Worm (Caenorhabditis elegans) whole organism, L4 larva: ENCODE measurements around the gene Y75B8A.28.
A peak's percentile ranks its signal among the peaks of the same experiment; 100 is the strongest.

Experiments
- F26F4.8 ChIP-seq: fragments of 200-800 bp; sonication (Bioruptor generic); conservative IDR thresholded peaks from 2 replicates; pipeline ENCODE4 v1.3.6; 2022; ENCODE audit warnings: missing genetic modification characterization, missing compliant biosample characterization
- T26A8.4 ChIP-seq: fragments of 200-800 bp; sonication (Bioruptor generic); IDR thresholded peaks from 2 replicates; pipeline ENCODE4 v1.3.6; 2022; ENCODE audit warnings: missing genetic modification characterization, missing compliant biosample characterization
- Y105C5A.15 ChIP-seq: fragments of 200-800 bp; sonication (Bioruptor generic); IDR thresholded peaks from 2 replicates; pipeline ENCODE4 v1.3.6; 2022; ENCODE audit warnings: missing genetic modification characterization, missing compliant biosample characterization
- Y75B8A.6 ChIP-seq: fragments of 200-800 bp; sonication (Bioruptor generic); IDR thresholded peaks from 2 replicates; pipeline ENCODE4 v1.3.6; 2022; ENCODE audit warnings: missing genetic modification reagents, missing genetic modification characterization, missing compliant biosample characterization
- hlh-30 ChIP-seq: sonication (generic microtip); optimal IDR thresholded peaks from 2 replicates; lab custom pipeline; 2017; ENCODE audit warnings: antibody characterized with exemption, mild to moderate bottlenecking, missing genetic modification characterization, missing compliant biosample characterization; ENCODE audit not compliant: insufficient read depth
- lsy-2 ChIP-seq, 2 experiments: fragments of 150-350 bp in 1 of 2; sonication (generic microtip) in 1 of 2; optimal IDR thresholded peaks; 2 replicates each; lab custom pipeline; 2014 to 2017; ENCODE audit warnings: missing biosample characterization in 2 of 2, missing genetic modification characterization in 2 of 2
- nhr-77 ChIP-seq: fragments of 150-350 bp; optimal IDR thresholded peaks from 2 replicates; lab custom pipeline; 2014; ENCODE audit warnings: missing biosample characterization, missing genetic modification characterization
- snpc-4 ChIP-seq: fragments of 150-350 bp; optimal IDR thresholded peaks from 2 replicates; lab custom pipeline; 2014; ENCODE audit warnings: missing biosample characterization, missing genetic modification characterization
- tag-97 ChIP-seq: fragments of 200-800 bp; sonication (Bioruptor generic); IDR thresholded peaks from 2 replicates; pipeline ENCODE4 v1.3.6; 2022; ENCODE audit warnings: missing genetic modification characterization, missing compliant biosample characterization

- TF ChIP-seq snpc-4 (tag; lab: Kevin White, UChicago) (no peak), F26F4.8 (GFP tag; lab: Robert Waterston, UW) (no peak), Y75B8A.6 (GFP tag; lab: Robert Waterston, UW) (no peak), tag-97 (no peak), Y105C5A.15 (no peak), hlh-30 (tag; lab: Kevin White, UChicago) (no peak), nhr-77 (no peak), T26A8.4 (GFP tag; lab: Robert Waterston, UW) (no peak), lsy-2 (tag; optimal IDR thresholded peaks at IDR 0.05; lab: Kevin White, UChicago) (peak in 1 of 2 experiments; percentile 32)
Observed at ce11 chrIII:12366989-12367557, 48.2 kb downstream of the Y75B8A.28 start, which contains the start of gene Y75B8A.33.
